Worm (Caenorhabditis elegans): Measurements from ENCODE around the gene F16G10.8.

Gene F16G10.8

ce11 chrII:2379673-2380072 is 3.6 kb downstream of the F16G10.8 start:
- TF ChIP-seq jun-1 (tag; optimal IDR thresholded peaks at IDR 0.05) (no peak), ceh-82 (tag; optimal IDR thresholded peaks at IDR 0.05) (no peak), nfya-1 (tag; optimal IDR thresholded peaks at IDR 0.05; ENCODE audit: insufficient read depth) (no peak), pqm-1 (tag; optimal IDR thresholded peaks at IDR 0.05) (no peak), ceh-9 (tag; optimal IDR thresholded peaks at IDR 0.05) (no peak), R02D3.7 (tag; optimal IDR thresholded peaks at IDR 0.05) (no peak), lin-39 (tag; optimal IDR thresholded peaks at IDR 0.05) (no peak), nhr-76 (tag; optimal IDR thresholded peaks at IDR 0.05) (no peak), nhr-11 (tag; optimal IDR thresholded peaks at IDR 0.05) (no peak), nhr-43 (tag; optimal IDR thresholded peaks at IDR 0.05; ENCODE audit: poor library complexity, severe bottlenecking) (no peak), fkh-10 (GFP tag; optimal IDR thresholded peaks at IDR 0.05) (no peak), pha-4 (tag; optimal IDR thresholded peaks at IDR 0.05) (no peak)

ce11 chrII:2378465-2379009 is 4.7 kb downstream of the F16G10.8 start:
- TF ChIP-seq lsy-12 (tag; optimal IDR thresholded peaks at IDR 0.05): peak; percentile 91
- no peak for TF ChIP-seq ceh-9 (tag; optimal IDR thresholded peaks at IDR 0.05)
- TF ChIP-seq pqm-1 (tag; optimal IDR thresholded peaks at IDR 0.05): peak; percentile 98
- no peak for TF ChIP-seq nhr-11 (tag; optimal IDR thresholded peaks at IDR 0.05)
- TF ChIP-seq fos-1 (tag; optimal IDR thresholded peaks at IDR 0.05): peak; percentile 80
- TF ChIP-seq elt-2 (tag; optimal IDR thresholded peaks at IDR 0.05): peak; percentile 100
- TF ChIP-seq pha-4 (tag; optimal IDR thresholded peaks at IDR 0.05): peak; percentile 79
- peak; percentile 5 for TF ChIP-seq ceh-28 (tag; optimal IDR thresholded peaks at IDR 0.05)
- TF ChIP-seq jun-1 (tag; optimal IDR thresholded peaks at IDR 0.05): peak; percentile 99
- no peak for TF ChIP-seq ZK546.5 (tag; optimal IDR thresholded peaks at IDR 0.05)
- peak; percentile 93 for TF ChIP-seq egl-27 (tag; optimal IDR thresholded peaks at IDR 0.05)

- TF ChIP-seq nfya-1 (tag; optimal IDR thresholded peaks at IDR 0.05; ENCODE audit: insufficient read depth): no peak
- TF ChIP-seq skn-1 (tag; optimal IDR thresholded peaks at IDR 0.05): no peak
- no peak for TF ChIP-seq ama-1 (optimal IDR thresholded peaks at IDR 0.05)
- TF ChIP-seq sea-2 (GFP tag; optimal IDR thresholded peaks at IDR 0.05): no peak
- no peak for TF ChIP-seq zag-1 (tag; optimal IDR thresholded peaks at IDR 0.05)
Observed at ce11 chrII:2377751-2378150, 5.5 kb downstream of the F16G10.8 start, which contains the start of gene F16G10.6. TSS of gene F16G10.6 (minus strand) at chrII:2377851.

ce11 chrII:2374973-2375372 is 8.3 kb downstream of the F16G10.8 start, which contains the start of gene F16G10.2:
TSS of gene F16G10.2 (plus strand) at chrII:2375273.
- TF ChIP-seq nhr-76 (tag; optimal IDR thresholded peaks at IDR 0.05) (no peak), unc-62 (GFP tag; optimal IDR thresholded peaks at IDR 0.05) (no peak), ZK546.5 (tag; optimal IDR thresholded peaks at IDR 0.05) (no peak), tbx-2 (tag; optimal IDR thresholded peaks at IDR 0.05) (no peak), nhr-28 (tag; optimal IDR thresholded peaks at IDR 0.05) (no peak), elt-2 (tag; optimal IDR thresholded peaks at IDR 0.05) (no peak), jun-1 (tag; optimal IDR thresholded peaks at IDR 0.05) (no peak), egl-27 (tag; optimal IDR thresholded peaks at IDR 0.05) (no peak), pqm-1 (tag; optimal IDR thresholded peaks at IDR 0.05) (no peak), nfya-1 (tag; optimal IDR thresholded peaks at IDR 0.05; ENCODE audit: insufficient read depth) (no peak), ceh-82 (tag; optimal IDR thresholded peaks at IDR 0.05) (no peak), nhr-43 (tag; optimal IDR thresholded peaks at IDR 0.05; ENCODE audit: poor library complexity, severe bottlenecking) (no peak), fos-1 (tag; optimal IDR thresholded peaks at IDR 0.05) (no peak), lin-39 (tag; optimal IDR thresholded peaks at IDR 0.05) (no peak), ztf-4 (tag; optimal IDR thresholded peaks at IDR 0.05) (no peak), ztf-11 (tag; optimal IDR thresholded peaks at IDR 0.05) (no peak), lsy-12 (tag; optimal IDR thresholded peaks at IDR 0.05) (no peak), zag-1 (tag; optimal IDR thresholded peaks at IDR 0.05) (no peak), elt-3 (tag; optimal IDR thresholded peaks at IDR 0.05) (no peak), mdl-1 (tag; optimal IDR thresholded peaks at IDR 0.05) (no peak)

- no peak for TF ChIP-seq ztf-11 (tag; optimal IDR thresholded peaks at IDR 0.05)
- TF ChIP-seq ceh-9 (tag; optimal IDR thresholded peaks at IDR 0.05): no peak
- no peak for TF ChIP-seq ceh-82 (tag; optimal IDR thresholded peaks at IDR 0.05)
- TF ChIP-seq ceh-16 (tag; optimal IDR thresholded peaks at IDR 0.05): no peak
- no peak for TF ChIP-seq snpc-4 (tag; optimal IDR thresholded peaks at IDR 0.05)
- no peak for TF ChIP-seq eor-1 (tag; optimal IDR thresholded peaks at IDR 0.05)
- no peak for TF ChIP-seq zag-1 (tag; optimal IDR thresholded peaks at IDR 0.05)
- no peak for TF ChIP-seq skn-1 (tag; optimal IDR thresholded peaks at IDR 0.05)
- TF ChIP-seq nhr-67 (tag; optimal IDR thresholded peaks at IDR 0.05): no peak
- TF ChIP-seq lsy-12 (tag; optimal IDR thresholded peaks at IDR 0.05): no peak
- no peak for TF ChIP-seq fkh-2 (tag; optimal IDR thresholded peaks at IDR 0.05)
- TF ChIP-seq nhr-76 (tag; optimal IDR thresholded peaks at IDR 0.05): no peak
- TF ChIP-seq jun-1 (tag; optimal IDR thresholded peaks at IDR 0.05): no peak
- no peak for TF ChIP-seq nhr-77 (tag; optimal IDR thresholded peaks at IDR 0.05)
- no peak for TF ChIP-seq fos-1 (tag; optimal IDR thresholded peaks at IDR 0.05)
Observed at ce11 chrII:2372090-2372489, 11.1 kb downstream of the F16G10.8 start, which contains the start of gene F16G10.3. TSS of gene F16G10.3 (plus strand) at chrII:2372390.

Measured in whole organism, L3 larva.